Worm (Caenorhabditis elegans) whole organism, late embryonic: ENCODE measurements around the gene msp-56.

Source experiments
- C38D4.7 ChIP-seq: fragments of 200-800 bp; sonication (Bioruptor generic); optimal IDR thresholded peaks from 2 replicates; lab custom pipeline; 2018; ENCODE audit warnings: mild to moderate bottlenecking, missing genetic modification characterization, moderate library complexity, missing compliant biosample characterization
- Y22D7AL.16 ChIP-seq: sonication (generic microtip); optimal IDR thresholded peaks from 2 replicates; lab custom pipeline; 2016; ENCODE audit warnings: missing genetic modification characterization, missing compliant biosample characterization
- ama-1 ChIP-seq: fragments of 150-350 bp; optimal IDR thresholded peaks from 2 replicates; lab custom pipeline; 2014
- ceh-19 ChIP-seq: fragments of 200-800 bp; sonication (Bioruptor generic); optimal IDR thresholded peaks from 2 replicates; lab custom pipeline; 2018; ENCODE audit warnings: mild to moderate bottlenecking, missing genetic modification characterization, missing compliant biosample characterization
- eyg-1 ChIP-seq: sonication (generic microtip); optimal IDR thresholded peaks from 2 replicates; lab custom pipeline; 2016; ENCODE audit warnings: missing genotype, missing genetic modification characterization, missing compliant biosample characterization
- lim-6 ChIP-seq: sonication (generic microtip); optimal IDR thresholded peaks from 2 replicates; lab custom pipeline; 2016; ENCODE audit warnings: missing genetic modification characterization, missing compliant biosample characterization
- nfya-1 ChIP-seq: sonication (generic microtip); optimal IDR thresholded peaks from 2 replicates; lab custom pipeline; 2017; ENCODE audit warnings: missing genetic modification characterization, mild to moderate bottlenecking, missing compliant biosample characterization, antibody characterized with exemption, moderate library complexity
- nhr-11 ChIP-seq: fragments of 150-350 bp; optimal IDR thresholded peaks from 2 replicates; lab custom pipeline; 2014; ENCODE audit warnings: missing biosample characterization, missing genetic modification characterization
- pha-4 ChIP-seq: fragments of 150-350 bp; optimal IDR thresholded peaks from 2 replicates; lab custom pipeline; 2018; ENCODE audit warnings: missing biosample characterization, missing genetic modification reagents, missing genetic modification characterization
- pros-1 ChIP-seq: fragments of 150-350 bp; optimal IDR thresholded peaks from 2 replicates; lab custom pipeline; 2014; ENCODE audit warnings: missing biosample characterization, missing genetic modification reagents, missing genetic modification characterization
- sox-2 ChIP-seq: fragments of 200-800 bp; sonication (Bioruptor generic); IDR thresholded peaks from 2 replicates; pipeline ENCODE4 v1.3.6; 2022; ENCODE audit warnings: missing genetic modification reagents, missing genetic modification characterization, missing compliant biosample characterization
- syd-9 ChIP-seq: sonication (generic microtip); optimal IDR thresholded peaks from 2 replicates; lab custom pipeline; 2016; ENCODE audit warnings: mild to moderate bottlenecking, missing genetic modification characterization, moderate library complexity, missing compliant biosample characterization
- unc-3 ChIP-seq, 2 experiments: fragments of 200-800 bp in 1 of 2; sonication (Bioruptor generic) in 1 of 2; sonication (generic microtip) in 1 of 2; conservative IDR thresholded peaks in 1 of 2; optimal IDR thresholded peaks in 1 of 2; 2 replicates each; pipeline versions ENCODE4 v1.3.6 to Lab custom; 2016 to 2022; ENCODE audit warnings: missing compliant biosample characterization in 2 of 2, missing genetic modification characterization in 2 of 2, missing genetic modification reagents in 1 of 2
- zip-5 ChIP-seq: sonication (generic microtip); optimal IDR thresholded peaks from 2 replicates; lab custom pipeline; 2016; ENCODE audit warnings: missing genetic modification characterization, missing compliant biosample characterization

ce11 chrIV:9798307-9798706 lies 43.0 kb upstream of the msp-56 start:
- TF ChIP-seq eyg-1 (tag; lab: Kevin White, UChicago): no peak
- no peak for TF ChIP-seq pros-1 (tag; lab: Kevin White, UChicago)
- no peak for TF ChIP-seq sox-2
- no peak for TF ChIP-seq nfya-1 (tag; lab: Kevin White, UChicago)
- no peak for TF ChIP-seq C38D4.7 (GFP tag; lab: Kevin White, UChicago)
- TF ChIP-seq unc-3 (GFP tag; conservative IDR thresholded peaks at IDR 0.05; lab: Robert Waterston, UW): no peak
- no peak for TF ChIP-seq unc-3 (tag; optimal IDR thresholded peaks at IDR 0.05; lab: Kevin White, UChicago)
- TF ChIP-seq ama-1 (lab: Kevin White, UChicago): no peak
- no peak for TF ChIP-seq syd-9 (tag; lab: Kevin White, UChicago)
- no peak for TF ChIP-seq lim-6
- no peak for TF ChIP-seq pha-4
- TF ChIP-seq nhr-11 (tag; lab: Kevin White, UChicago): no peak
- TF ChIP-seq ceh-19 (GFP tag; lab: Kevin White, UChicago): no peak
- TF ChIP-seq zip-5 (tag; lab: Kevin White, UChicago): no peak
- no peak for TF ChIP-seq Y22D7AL.16 (tag; lab: Kevin White, UChicago)
